Worm (Caenorhabditis elegans): ENCODE results near the gene Y45F10C.2.

DNA sequence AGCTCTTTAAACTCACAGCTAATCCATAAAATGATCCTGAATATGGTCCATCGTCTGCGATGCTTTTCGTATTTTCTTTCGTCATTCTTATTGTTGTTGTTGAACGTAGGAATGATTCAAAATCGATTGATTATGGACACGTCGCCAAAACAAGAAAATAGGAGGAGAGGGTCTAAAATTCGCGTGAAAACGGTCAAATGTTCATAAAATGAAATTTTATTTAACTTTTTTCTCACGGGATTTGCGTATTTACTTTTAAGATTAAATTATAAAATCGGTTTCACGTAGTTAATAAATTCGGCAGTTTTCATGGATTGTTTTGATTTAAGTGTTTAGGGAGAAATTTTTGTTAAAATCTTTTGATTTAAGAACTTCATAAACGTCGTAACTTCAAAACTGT lies 13.3 kb downstream of the Y45F10C.2 start, which contains the start of gene C08F11.10:
- TF ChIP-seq dao-5 (tag; optimal IDR thresholded peaks at IDR 0.05) (no peak), W03F9.2 (tag; optimal IDR thresholded peaks at IDR 0.05) (no peak), him-1 (tag; optimal IDR thresholded peaks at IDR 0.05) (no peak)

Data from whole organism, L4/young adult.